Worm (Caenorhabditis elegans): ENCODE results near the gene lap-2.

Gene lap-2

ce11 chrV:13049149-13049610 lies 5.7 kb downstream of the lap-2 start, which contains the start of gene W07G4.8:
Gene W07G4.8 (minus strand): TSS chrV:13049560.
- TF ChIP-seq fos-1 (tag; optimal IDR thresholded peaks at IDR 0.05) = peak; percentile 62
- TF ChIP-seq lsy-2 (tag; optimal IDR thresholded peaks at IDR 0.05) = no peak
- TF ChIP-seq unc-62 (GFP tag; optimal IDR thresholded peaks at IDR 0.05) = no peak
- TF ChIP-seq gmeb-1 (tag; optimal IDR thresholded peaks at IDR 0.05) = peak; percentile 10
- TF ChIP-seq ztf-4 (tag; optimal IDR thresholded peaks at IDR 0.05) = no peak
- TF ChIP-seq alr-1 (tag; optimal IDR thresholded peaks at IDR 0.05) = no peak
- TF ChIP-seq sma-9 (GFP tag; optimal IDR thresholded peaks at IDR 0.05) = peak; percentile 50
- no peak for TF ChIP-seq sma-9 (tag; optimal IDR thresholded peaks at IDR 0.05)
- no peak for TF ChIP-seq elt-1 (tag; optimal IDR thresholded peaks at IDR 0.05)

ce11 chrV:13053635-13054034 lies 10.1 kb downstream of the lap-2 start, which contains the start of gene srr-1:
Gene srr-1 (minus strand): TSS chrV:13053735.
- TF ChIP-seq unc-55 (GFP tag; optimal IDR thresholded peaks at IDR 0.05) (no peak), mbf-1 (tag; optimal IDR thresholded peaks at IDR 0.05) (no peak), nhr-6 (tag; optimal IDR thresholded peaks at IDR 0.05) (no peak), dmd-4 (tag; optimal IDR thresholded peaks at IDR 0.05) (no peak), sem-4 (tag; optimal IDR thresholded peaks at IDR 0.05) (no peak), lin-11 (tag; optimal IDR thresholded peaks at IDR 0.05) (no peak), egl-27 (tag; optimal IDR thresholded peaks at IDR 0.05) (no peak), nhr-23 (tag; optimal IDR thresholded peaks at IDR 0.05) (no peak), ama-1 (optimal IDR thresholded peaks at IDR 0.05) (no peak), elt-3 (tag; optimal IDR thresholded peaks at IDR 0.05) (no peak), C34F6.9 (tag; optimal IDR thresholded peaks at IDR 0.05) (no peak), nhr-129 (tag; optimal IDR thresholded peaks at IDR 0.05) (no peak), ztf-1 (GFP tag; conservative IDR thresholded peaks at IDR 0.05) (no peak), elt-1 (tag; optimal IDR thresholded peaks at IDR 0.05) (no peak), ztf-4 (tag; optimal IDR thresholded peaks at IDR 0.05) (no peak), Y55F3AM.14 (GFP tag; optimal IDR thresholded peaks at IDR 0.05) (no peak), nhr-11 (tag; optimal IDR thresholded peaks at IDR 0.05) (no peak)

ce11 chrV:13061836-13062235 lies 18.3 kb downstream of the lap-2 start, which contains the start of gene F42E8.1:
Gene F42E8.1 (plus strand): TSS chrV:13062136.
- TF ChIP-seq nhr-21 (tag; optimal IDR thresholded peaks at IDR 0.05) = no peak
- no peak for TF ChIP-seq F13H6.1 (tag; optimal IDR thresholded peaks at IDR 0.05)
- no peak for TF ChIP-seq snpc-4 (tag; optimal IDR thresholded peaks at IDR 0.05)
- no peak for TF ChIP-seq nhr-129 (tag; optimal IDR thresholded peaks at IDR 0.05)

ce11 chrV:13063402-13063801 lies 19.9 kb downstream of the lap-2 start:
- no peak for TF ChIP-seq elt-3 (tag; optimal IDR thresholded peaks at IDR 0.05)
- TF ChIP-seq nhr-11 (tag; optimal IDR thresholded peaks at IDR 0.05) = no peak
- TF ChIP-seq zag-1 (tag; optimal IDR thresholded peaks at IDR 0.05) = no peak
- no peak for TF ChIP-seq nhr-21 (tag; optimal IDR thresholded peaks at IDR 0.05)
- no peak for TF ChIP-seq Y55F3AM.14 (GFP tag; optimal IDR thresholded peaks at IDR 0.05)
- TF ChIP-seq C34F6.9 (tag; optimal IDR thresholded peaks at IDR 0.05) = no peak
- TF ChIP-seq sma-3 (GFP tag; optimal IDR thresholded peaks at IDR 0.05) = no peak
- TF ChIP-seq lin-13 (GFP tag; optimal IDR thresholded peaks at IDR 0.05) = no peak
- no peak for TF ChIP-seq nhr-10 (tag; optimal IDR thresholded peaks at IDR 0.05)
- TF ChIP-seq lsy-2 (tag; optimal IDR thresholded peaks at IDR 0.05) = no peak
- TF ChIP-seq unc-39 (tag; optimal IDR thresholded peaks at IDR 0.05) = no peak
- TF ChIP-seq ztf-4 (tag; optimal IDR thresholded peaks at IDR 0.05) = no peak
- TF ChIP-seq sem-4 (tag; optimal IDR thresholded peaks at IDR 0.05) = no peak

ce11 chrV:13064164-13064563 lies 20.7 kb downstream of the lap-2 start:
- TF ChIP-seq peb-1 (tag; optimal IDR thresholded peaks at IDR 0.05) (no peak), ZK546.5 (tag; optimal IDR thresholded peaks at IDR 0.05) (no peak), crh-2 (tag; optimal IDR thresholded peaks at IDR 0.05) (no peak), R02D3.7 (tag; optimal IDR thresholded peaks at IDR 0.05) (no peak), ama-1 (optimal IDR thresholded peaks at IDR 0.05) (no peak), C34F6.9 (tag; optimal IDR thresholded peaks at IDR 0.05) (no peak)

All from whole organism, L2 larva.